Fruit fly (Drosophila melanogaster): ENCODE measurements around the gene Kap-alpha1.

The Kap-alpha1 gene

dm6 chr3L:19793438-19793998 lies 13.5 kb upstream of the Kap-alpha1 start, which contains the start of the genes CG42637, Gyc76C and SREBP (continued):
- TF ChIP-seq GATAe (GFP tag; conservative IDR thresholded peaks at IDR 0.05) (no peak), CG2678 (tag; optimal IDR thresholded peaks at IDR 0.05) (no peak), H2.0 (GFP tag; IDR thresholded peaks at IDR 0.05) (no peak), en (GFP tag; optimal IDR thresholded peaks at IDR 0.05) (no peak), Bdp1 (GFP tag; optimal IDR thresholded peaks at IDR 0.05) (peak; percentile 1), disco-r (GFP tag; optimal IDR thresholded peaks at IDR 0.05) (no peak), wdn (GFP tag; IDR thresholded peaks at IDR 0.05) (no peak), amos (GFP tag; IDR thresholded peaks at IDR 0.05; ENCODE audit: partially characterized antibody) (peak; percentile 62; the same call in 1 of the 2 replicates), CG3163 (GFP tag; optimal IDR thresholded peaks at IDR 0.05) (peak; percentile 100), bigmax (GFP tag; optimal IDR thresholded peaks at IDR 0.05) (peak; percentile 11), CG8359 (GFP tag; optimal IDR thresholded peaks at IDR 0.05; ENCODE audit: borderline replicate concordance) (peak; percentile 98), CoRest (tag; optimal IDR thresholded peaks at IDR 0.05) (peak; percentile 31), Myb (GFP tag; optimal IDR thresholded peaks at IDR 0.05) (peak; percentile 87), knrl (GFP tag; IDR thresholded peaks at IDR 0.05; ENCODE audit: partially characterized antibody) (peak; percentile 56; the same call in 2 of the 3 replicates), HmgZ (tag; optimal IDR thresholded peaks at IDR 0.05) (peak; percentile 63), Six4 (GFP tag; optimal IDR thresholded peaks at IDR 0.05) (no peak), CG6689 (GFP tag; IDR thresholded peaks at IDR 0.05) (no peak), fd102C (GFP tag; optimal IDR thresholded peaks at IDR 0.05) (no peak), bab2 (GFP tag; optimal IDR thresholded peaks at IDR 0.05) (no peak), E2f1 (GFP tag; IDR thresholded peaks at IDR 0.05) (peak; percentile 31; the same call in 1 of the 2 replicates), cg (GFP tag; optimal IDR thresholded peaks at IDR 0.05) (peak; percentile 59), CG17829 (tag; optimal IDR thresholded peaks at IDR 0.05) (peak; percentile 43), sug (tag; optimal IDR thresholded peaks at IDR 0.05) (peak; percentile 34), so (GFP tag; IDR thresholded peaks at IDR 0.05) (no peak; the same call in 2 of the 3 replicates), CG12071 (GFP tag; optimal IDR thresholded peaks at IDR 0.05) (peak; percentile 6), CG8944 (GFP tag; optimal IDR thresholded peaks at IDR 0.05) (no peak), gem (tag; optimal IDR thresholded peaks at IDR 0.05) (peak; percentile 11), her (GFP tag; optimal IDR thresholded peaks at IDR 0.05) (peak; percentile 13), hbn (GFP tag; IDR thresholded peaks at IDR 0.05; ENCODE audit: partially characterized antibody) (0 out of 2 replicates have a peak, but pooled peaks have one; percentile 25), chm (GFP tag; IDR thresholded peaks at IDR 0.05) (peak; percentile 81), NfI (GFP tag; optimal IDR thresholded peaks at IDR 0.05) (no peak), tin (GFP tag; optimal IDR thresholded peaks at IDR 0.05) (no peak), jigr1 (GFP tag; IDR thresholded peaks at IDR 0.05) (no peak), CG13624 (GFP tag; optimal IDR thresholded peaks at IDR 0.05) (no peak), Jarid2 (GFP tag; optimal IDR thresholded peaks at IDR 0.05) (peak; percentile 71), Dek (tag; optimal IDR thresholded peaks at IDR 0.05) (peak; percentile 30), HLH4C (GFP tag; IDR thresholded peaks at IDR 0.05; ENCODE audit: partially characterized antibody) (0 out of 3 replicates have a peak, but pooled peaks have one; percentile 45), cas (GFP tag; IDR thresholded peaks at IDR 0.05) (no peak), pb (GFP tag; optimal IDR thresholded peaks at IDR 0.05) (peak; percentile 13), CG3407 (GFP tag; optimal IDR thresholded peaks at IDR 0.05) (no peak), CG14965 (GFP tag; optimal IDR thresholded peaks at IDR 0.05; ENCODE audit: borderline replicate concordance) (no peak), lab (GFP tag; optimal IDR thresholded peaks at IDR 0.05) (peak; percentile 40), p53 (GFP tag; optimal IDR thresholded peaks at IDR 0.05) (peak; percentile 2), B-H2 (GFP tag; optimal IDR thresholded peaks at IDR 0.05) (peak; percentile 51), Usf (GFP tag; optimal IDR thresholded peaks at IDR 0.05) (no peak), insv (GFP tag; optimal IDR thresholded peaks at IDR 0.05) (peak in 1 of 2 experiments; percentile 21), Gug (GFP tag; IDR thresholded peaks at IDR 0.05) (no peak), MTF-1 (GFP tag; optimal IDR thresholded peaks at IDR 0.05; ENCODE audit: borderline replicate concordance) (peak; percentile 46), Ada2b (GFP tag; IDR thresholded peaks at IDR 0.05) (no peak), shn (GFP tag; optimal IDR thresholded peaks at IDR 0.05) (no peak)

Data from whole organism, embryonic.